Fruit fly (Drosophila melanogaster) whole organism, embryonic: ENCODE results near the gene pyx.
A peak's percentile ranks its signal among the peaks of the same experiment; 100 is the strongest.

Experiments
- Aef1 ChIP-seq: fragments of 200-800 bp; sonication (Bioruptor generic); IDR thresholded peaks from 3 replicates; pipeline ENCODE4 v1.3.6; 2022; ENCODE audit warnings: missing biosample characterization, missing genetic modification characterization
- Awh ChIP-seq: fragments of 200-800 bp; sonication (Bioruptor generic); IDR thresholded peaks from 2 replicates; pipeline ENCODE4, ENCODE4 v1.3.6; 2022; ENCODE audit warnings: missing biosample characterization, missing genetic modification characterization
- BtbVII ChIP-seq: fragments of 200-800 bp; sonication (Bioruptor generic); optimal IDR thresholded peaks from 3 replicates; lab custom pipeline; 2017; ENCODE audit warnings: missing biosample characterization, mild to moderate bottlenecking, missing genetic modification characterization
- CG1024 ChIP-seq: fragments of 200-800 bp; sonication (Bioruptor generic); IDR thresholded peaks from 2 replicates; pipeline ENCODE4 v1.3.6; 2022; ENCODE audit warnings: missing biosample characterization, missing genetic modification characterization
- CG12104 ChIP-seq: fragments of 200-800 bp; sonication (Bioruptor generic); optimal IDR thresholded peaks from 3 replicates; lab custom pipeline; 2016; ENCODE audit warnings: missing biosample characterization, missing genetic modification characterization
- CG12219 ChIP-seq: fragments of 200-800 bp; sonication (Bioruptor generic); optimal IDR thresholded peaks from 3 replicates; lab custom pipeline; 2018; ENCODE audit warnings: missing biosample characterization, mild to moderate bottlenecking, missing genetic modification characterization
- CG1233 ChIP-seq: fragments of 200-800 bp; sonication (Bioruptor generic); optimal IDR thresholded peaks from 4 replicates; lab custom pipeline; 2018; ENCODE audit warnings: missing biosample characterization, mild to moderate bottlenecking, missing genetic modification characterization
- CG12659 ChIP-seq: fragments of 200-800 bp; sonication (Bioruptor generic); optimal IDR thresholded peaks from 3 replicates; lab custom pipeline; 2017; ENCODE audit warnings: mild to moderate bottlenecking, missing biosample characterization, missing genetic modification reagents, missing genetic modification characterization
- CG15696 ChIP-seq: fragments of 200-800 bp; sonication (Bioruptor generic); optimal IDR thresholded peaks from 2 replicates; lab custom pipeline; 2019; ENCODE audit warnings: missing biosample characterization, mild to moderate bottlenecking, missing genetic modification characterization, moderate library complexity
- CG18599 ChIP-seq: fragments of 200-800 bp; sonication (Bioruptor generic); optimal IDR thresholded peaks from 3 replicates; lab custom pipeline; 2017; ENCODE audit warnings: missing biosample characterization, missing genetic modification characterization, mild to moderate bottlenecking, moderate library complexity, missing genetic modification reagents
- CG2116 ChIP-seq: fragments of 200-800 bp; sonication (Bioruptor generic); optimal IDR thresholded peaks from 3 replicates; lab custom pipeline; 2018; ENCODE audit warnings: missing biosample characterization, mild to moderate bottlenecking, missing genetic modification characterization
- CG31365 ChIP-seq: fragments of 200-800 bp; sonication (Bioruptor generic); optimal IDR thresholded peaks from 2 replicates; lab custom pipeline; 2018; ENCODE audit warnings: missing biosample characterization, mild to moderate bottlenecking, missing genetic modification characterization
- CG4854 ChIP-seq: fragments of 200-800 bp; sonication (Bioruptor generic); optimal IDR thresholded peaks from 2 replicates; lab custom pipeline; 2016; ENCODE audit warnings: missing biosample characterization, missing genetic modification characterization, inconsistent platforms
- CG5953 ChIP-seq: fragments of 200-800 bp; sonication (Bioruptor generic); IDR thresholded peaks from 2 replicates; pipeline ENCODE4 v1.3.6; 2022; ENCODE audit warnings: missing biosample characterization, missing genetic modification characterization
- CG6683 ChIP-seq: fragments of 200-800 bp; sonication (Bioruptor generic); optimal IDR thresholded peaks from 2 replicates; lab custom pipeline; 2017; ENCODE audit warnings: missing biosample characterization, mild to moderate bottlenecking, missing genetic modification characterization, missing genetic modification reagents
- CG7839 ChIP-seq: fragments of 200-800 bp; sonication (Bioruptor generic); optimal IDR thresholded peaks from 3 replicates; lab custom pipeline; 2018; ENCODE audit warnings: missing biosample characterization, mild to moderate bottlenecking, missing genetic modification characterization, moderate library complexity
- CG7928 ChIP-seq: fragments of 200-800 bp; sonication (Bioruptor generic); optimal IDR thresholded peaks from 2 replicates; lab custom pipeline; 2017; ENCODE audit warnings: missing biosample characterization, mild to moderate bottlenecking, missing genetic modification characterization
- CG8388 ChIP-seq: fragments of 200-800 bp; sonication (Bioruptor generic); optimal IDR thresholded peaks from 2 replicates; lab custom pipeline; 2019; ENCODE audit warnings: missing biosample characterization, mild to moderate bottlenecking, missing genetic modification characterization, moderate library complexity
- CTCF ChIP-seq: fragments of 200-800 bp; sonication (Bioruptor generic); optimal IDR thresholded peaks from 2 replicates; lab custom pipeline; 2017; ENCODE audit warnings: missing biosample characterization, mild to moderate bottlenecking, missing genetic modification characterization, moderate library complexity
- CkIIα-i1 ChIP-seq: fragments of 200-800 bp; sonication (Bioruptor generic); IDR thresholded peaks from 2 replicates; pipeline ENCODE4 v1.3.6; 2022; ENCODE audit warnings: missing biosample characterization, missing genetic modification characterization
- D ChIP-seq, 2 experiments: fragments of 200-800 bp in 1 of 2; fragments of >200 bp in 1 of 2; sonication (Bioruptor generic) in 1 of 2; optimal IDR thresholded peaks; 2 replicates in 1 of 2; 3 replicates in 1 of 2; lab custom pipeline; 2017; ENCODE audit warnings: mild to moderate bottlenecking in 1 of 2, missing biosample characterization in 1 of 2, missing genetic modification characterization in 1 of 2, missing genetic modification reagents in 1 of 2
- Dp ChIP-seq: fragments of 200-800 bp; sonication (Bioruptor generic); optimal IDR thresholded peaks from 2 replicates; lab custom pipeline; 2018; ENCODE audit warnings: missing biosample characterization, mild to moderate bottlenecking, missing genetic modification characterization, moderate library complexity
- Dref ChIP-seq: fragments of 200-800 bp; sonication (Bioruptor generic); IDR thresholded peaks from 2 replicates; pipeline ENCODE4 v1.3.6; 2022; ENCODE audit warnings: missing biosample characterization, missing genetic modification characterization
- Gsc ChIP-seq: fragments of 200-800 bp; sonication (Bioruptor generic); IDR thresholded peaks from 2 replicates; pipeline ENCODE4 v1.3.6; 2022; ENCODE audit warnings: missing biosample characterization, missing genetic modification characterization
- Hr39 ChIP-seq: fragments of >200 bp; optimal IDR thresholded peaks from 2 replicates; lab custom pipeline; 2017
- Lim3 ChIP-seq: fragments of 200-800 bp; sonication (Bioruptor generic); IDR thresholded peaks from 2 replicates; pipeline ENCODE4 v1.3.6; 2022; ENCODE audit warnings: missing biosample characterization, missing genetic modification characterization
- Lpt ChIP-seq: fragments of >200 bp; optimal IDR thresholded peaks from 2 replicates; lab custom pipeline; 2018; ENCODE audit warnings: missing biosample characterization, missing genetic modification characterization
- Med ChIP-seq: fragments of 200-800 bp; sonication (Bioruptor generic); peaks from one replicate; lab custom pipeline; 2016; ENCODE audit warnings: missing biosample characterization, missing genetic modification characterization, mild to moderate bottlenecking, inconsistent platforms, moderate library complexity
- Meics ChIP-seq: fragments of 200-800 bp; sonication (Bioruptor generic); optimal IDR thresholded peaks from 2 replicates; lab custom pipeline; 2017; ENCODE audit warnings: missing biosample characterization, mild to moderate bottlenecking, missing genetic modification characterization
- Oaz ChIP-seq: fragments of 200-800 bp; sonication (Bioruptor generic); IDR thresholded peaks from 2 replicates; pipeline ENCODE4 v1.3.6; 2022; ENCODE audit warnings: missing biosample characterization, missing genetic modification characterization
- Stat92E ChIP-seq, 3 experiments: fragments of >200 bp in 2 of 3; fragments of 200-800 bp in 1 of 3; sonication (Bioruptor generic) in 1 of 3; optimal IDR thresholded peaks; 2 replicates each; lab custom pipeline; 2017 to 2019; ENCODE audit warnings: missing biosample characterization in 3 of 3, missing genetic modification characterization in 3 of 3, mild to moderate bottlenecking in 1 of 3, moderate library complexity in 1 of 3
- ab ChIP-seq: fragments of 200-800 bp; sonication (Bioruptor generic); optimal IDR thresholded peaks from 2 replicates; lab custom pipeline; 2016; ENCODE audit warnings: missing biosample characterization, missing genetic modification characterization
- croc ChIP-seq: fragments of 200-800 bp; sonication (Bioruptor generic); conservative IDR thresholded peaks from 3 replicates; pipeline ENCODE4 v1.3.6; 2022; ENCODE audit warnings: missing biosample characterization, missing genetic modification characterization
- dpn ChIP-seq, 2 experiments: fragments of 200-800 bp; sonication (Bioruptor generic); optimal IDR thresholded peaks; 3 replicates each; lab custom pipeline; 2016; ENCODE audit warnings: missing biosample characterization in 2 of 2, missing genetic modification characterization in 2 of 2
- emc ChIP-seq: fragments of 200-800 bp; sonication (Bioruptor generic); optimal IDR thresholded peaks from 2 replicates; lab custom pipeline; 2016; ENCODE audit warnings: missing biosample characterization, missing genetic modification characterization
- fd96Cb ChIP-seq: fragments of 200-800 bp; sonication (Bioruptor generic); optimal IDR thresholded peaks from 2 replicates; lab custom pipeline; 2018; ENCODE audit warnings: missing biosample characterization, mild to moderate bottlenecking, missing genetic modification characterization, moderate library complexity
- ftz-f1 ChIP-seq: fragments of 200-800 bp; sonication (Bioruptor generic); optimal IDR thresholded peaks from 2 replicates; lab custom pipeline; 2016; ENCODE audit warnings: missing biosample characterization, missing genetic modification characterization
- gro ChIP-seq: fragments of 200-800 bp; sonication (Bioruptor generic); optimal IDR thresholded peaks from 2 replicates; lab custom pipeline; 2016; ENCODE audit warnings: missing biosample characterization, missing genetic modification characterization
- kah ChIP-seq: fragments of 200-800 bp; sonication (Bioruptor generic); optimal IDR thresholded peaks from 2 replicates; lab custom pipeline; 2018; ENCODE audit warnings: missing biosample characterization, mild to moderate bottlenecking, missing genetic modification characterization
- lab ChIP-seq: fragments of 200-800 bp; sonication (Bioruptor generic); optimal IDR thresholded peaks from 3 replicates; lab custom pipeline; 2017; ENCODE audit warnings: missing biosample characterization, missing genetic modification characterization, mild to moderate bottlenecking, moderate library complexity, missing genetic modification reagents
- pfk ChIP-seq: fragments of 200-800 bp; sonication (Bioruptor generic); optimal IDR thresholded peaks from 2 replicates; lab custom pipeline; 2018; ENCODE audit warnings: missing biosample characterization, mild to moderate bottlenecking, missing genetic modification characterization, moderate library complexity
- prd ChIP-seq, 3 experiments: fragments of >200 bp in 2 of 3; fragments of 200-800 bp in 1 of 3; sonication (Bioruptor generic) in 1 of 3; optimal IDR thresholded peaks in 2 of 3; IDR thresholded peaks in 1 of 3; 2 replicates in 2 of 3; 3 replicates in 1 of 3; pipeline versions ENCODE4 v1.3.6 to Lab custom; 2017 to 2022; ENCODE audit warnings: missing biosample characterization in 1 of 3, missing genetic modification characterization in 1 of 3
- run ChIP-seq: fragments of 200-800 bp; sonication (Bioruptor generic); optimal IDR thresholded peaks from 3 replicates; lab custom pipeline; 2018; ENCODE audit warnings: missing biosample characterization, mild to moderate bottlenecking, missing genetic modification characterization
- shn ChIP-seq: fragments of 200-800 bp; sonication (Bioruptor generic); optimal IDR thresholded peaks from 3 replicates; lab custom pipeline; 2016; ENCODE audit warnings: missing biosample characterization, missing genetic modification characterization
- sima ChIP-seq: fragments of 200-800 bp; sonication (Bioruptor generic); optimal IDR thresholded peaks from 2 replicates; lab custom pipeline; 2016; ENCODE audit warnings: missing biosample characterization, missing genetic modification characterization
- sug ChIP-seq: fragments of 200-800 bp; optimal IDR thresholded peaks from 2 replicates; lab custom pipeline; 2019; ENCODE audit warnings: missing biosample characterization, mild to moderate bottlenecking, missing genetic modification characterization, moderate library complexity
- tgo ChIP-seq: fragments of 200-800 bp; sonication (Bioruptor generic); IDR thresholded peaks from 3 replicates; pipeline ENCODE4 v1.3.6; 2022; ENCODE audit warnings: missing biosample characterization, missing genetic modification characterization
- vfl ChIP-seq: fragments of 200-800 bp; sonication (Bioruptor generic); optimal IDR thresholded peaks from 2 replicates; lab custom pipeline; 2016; ENCODE audit warnings: missing biosample characterization, missing genetic modification characterization

pyx gene

dm6 chr3L:223019-223902 is at the start of gene pyx, which contains the start of gene CG33229 (continued):
- TF ChIP-seq CG18599 (GFP tag; lab: Kevin White, UChicago) = peak; percentile 82
- peak; percentile 92 for TF ChIP-seq sug
- TF ChIP-seq emc = peak; percentile 57
- no peak for TF ChIP-seq run (tag; lab: Kevin White, UChicago)
- TF ChIP-seq ftz-f1 = peak; percentile 27
- TF ChIP-seq shn (GFP tag; lab: Kevin White, UChicago) = peak; percentile 78
- TF ChIP-seq CG12104 (GFP tag; lab: Kevin White, UChicago) = peak; percentile 90
- peak; percentile 62 for TF ChIP-seq BtbVII
- peak; percentile 69 for TF ChIP-seq CG8388 (GFP tag; lab: Kevin White, UChicago)
- TF ChIP-seq Hr39 (lab: Kevin White, UChicago) = no peak
- TF ChIP-seq Meics (GFP tag; lab: Kevin White, UChicago) = peak; percentile 89
- peak; percentile 91 for TF ChIP-seq Dp
- peak; percentile 80 for TF ChIP-seq CG4854 (GFP tag; lab: Kevin White, UChicago)
- peak; percentile 92 for TF ChIP-seq CG7928 (GFP tag; lab: Kevin White, UChicago)
- peak; percentile 75 for TF ChIP-seq ab (GFP tag; lab: Kevin White, UChicago)
- peak; percentile 61 for TF ChIP-seq CG2116 (GFP tag; lab: Kevin White, UChicago)
- no peak for TF ChIP-seq prd (optimal IDR thresholded peaks at IDR 0.05; lab: Kevin White, UChicago)
- TF ChIP-seq prd (GFP tag; IDR thresholded peaks at IDR 0.05; lab: Robert Waterston, UW) = peak; percentile 83
- TF ChIP-seq Dref = peak; percentile 34
- TF ChIP-seq CG1024 (GFP tag; lab: Robert Waterston, UW) = peak; percentile 55; the same call in 1 of the 2 replicates
- TF ChIP-seq Lim3 (GFP tag; lab: Robert Waterston, UW) = no peak; the same call in 1 of the 2 replicates
- TF ChIP-seq croc = peak; percentile 56; the same call in 1 of the 3 replicates
- peak; percentile 81 for TF ChIP-seq fd96Cb (tag; lab: Kevin White, UChicago)
- TF ChIP-seq sima (GFP tag; lab: Kevin White, UChicago) = peak; percentile 41
- TF ChIP-seq Gsc (GFP tag; lab: Robert Waterston, UW) = no peak; the same call in 1 of the 2 replicates
- peak; percentile 26 for TF ChIP-seq CTCF (GFP tag; lab: Kevin White, UChicago)
- TF ChIP-seq gro (GFP tag; lab: Kevin White, UChicago) = peak; percentile 75
- TF ChIP-seq kah (GFP tag; lab: Kevin White, UChicago) = peak; percentile 39
- no peak for TF ChIP-seq Stat92E (GFP tag; optimal IDR thresholded peaks at IDR 0.05; lab: Kevin White, UChicago)
- peak; percentile 75; the same call in 2 of the 3 replicates for TF ChIP-seq Aef1 (GFP tag; lab: Robert Waterston, UW)
- peak; percentile 17 for TF ChIP-seq CG31365 (tag; lab: Kevin White, UChicago)
- peak; percentile 87 for TF ChIP-seq CG7839 (tag; lab: Kevin White, UChicago)
- TF ChIP-seq CG12219 = peak; percentile 61
- peak; percentile 85 for TF ChIP-seq vfl (GFP tag; lab: Kevin White, UChicago)
- TF ChIP-seq CG12659 (GFP tag; lab: Kevin White, UChicago) = peak; percentile 89
- TF ChIP-seq CG1233 (GFP tag; lab: Kevin White, UChicago) = peak; percentile 85
- TF ChIP-seq CG5953 = peak; percentile 69
- TF ChIP-seq Med (GFP tag; lab: Kevin White, UChicago) = peak; percentile 95
- TF ChIP-seq CG6683 (GFP tag; lab: Kevin White, UChicago) = peak; percentile 13
- no peak for TF ChIP-seq pfk (GFP tag; lab: Kevin White, UChicago)
- peak; percentile 20; the same call in 1 of the 2 replicates for TF ChIP-seq Awh
- peak; percentile 78 for TF ChIP-seq CG15696 (tag; lab: Kevin White, UChicago)
- TF ChIP-seq Oaz = peak; percentile 66
- TF ChIP-seq Lpt (GFP tag; lab: Kevin White, UChicago) = no peak
- TF ChIP-seq lab = peak; percentile 84
- TF ChIP-seq dpn (GFP tag; optimal IDR thresholded peaks at IDR 0.05; lab: Kevin White, UChicago) = peak; percentile 83 to 90
- TF ChIP-seq tgo (GFP tag; lab: Robert Waterston, UW) = peak; percentile 86
- no peak for TF ChIP-seq D (optimal IDR thresholded peaks at IDR 0.05; lab: Kevin White, UChicago)
- peak; percentile 76 for TF ChIP-seq D (GFP tag; optimal IDR thresholded peaks at IDR 0.05; lab: Kevin White, UChicago)
- TF ChIP-seq CkIIα-i1 (GFP tag; lab: Robert Waterston, UW) = 0 out of 2 replicates have a peak, but pooled peaks have one; percentile 11
